Worm (Caenorhabditis elegans): ENCODE data around the gene F26H11.8.

DNA sequence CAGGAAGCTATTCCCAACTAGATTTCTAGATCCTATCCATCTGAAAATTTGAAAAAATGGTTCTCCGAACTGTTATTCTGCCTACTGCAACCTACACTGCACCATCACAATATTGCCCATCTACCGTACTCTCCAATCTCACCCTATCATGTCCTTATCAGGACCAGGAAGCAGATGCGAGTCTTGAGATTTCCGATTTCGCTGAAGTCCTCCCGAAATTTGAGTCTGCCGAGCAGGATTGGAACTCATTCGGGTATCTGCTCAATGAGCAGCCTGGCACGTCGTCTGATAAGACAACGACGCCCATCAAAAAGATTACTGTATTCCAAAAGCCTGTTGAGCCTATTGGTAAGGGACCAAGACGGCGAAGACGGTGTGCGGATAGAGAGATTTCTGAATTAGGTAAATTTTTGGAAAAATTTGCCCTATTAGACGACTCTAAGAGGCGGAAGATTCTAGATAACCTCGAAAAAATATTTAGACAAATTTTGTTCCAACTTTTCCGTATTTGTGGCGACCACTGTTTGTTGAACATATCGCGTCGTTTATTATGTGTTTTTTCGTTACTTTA, 17.3 kb downstream of the F26H11.8 start:
- no peak for TF ChIP-seq klf-2 (GFP tag; conservative IDR thresholded peaks at IDR 0.05)
- no peak for TF ChIP-seq T22C8.4 (GFP tag; IDR thresholded peaks at IDR 0.05)
- TF ChIP-seq flt-1 (GFP tag; IDR thresholded peaks at IDR 0.05): no peak
- no peak for TF ChIP-seq ref-1 (GFP tag; conservative IDR thresholded peaks at IDR 0.05)
- no peak for TF ChIP-seq med-1 (GFP tag; optimal IDR thresholded peaks at IDR 0.05; ENCODE audit: insufficient read depth)

All from whole organism, midembryonic.